Worm (Caenorhabditis elegans) whole organism, late embryonic: ENCODE results near the gene srr-7.
A peak's percentile ranks its signal among the peaks of the same experiment; 100 is the strongest.

Source experiments
- C08G9.2 ChIP-seq: sonication (generic microtip); optimal IDR thresholded peaks from 2 replicates; lab custom pipeline; 2016; ENCODE audit warnings: mild to moderate bottlenecking, missing genetic modification characterization, moderate library complexity, missing compliant biosample characterization
- F13H6.1 ChIP-seq: sonication (generic microtip); optimal IDR thresholded peaks from 2 replicates; lab custom pipeline; 2016; ENCODE audit warnings: missing genetic modification characterization, missing compliant biosample characterization
- K02D7.2 ChIP-seq: sonication (generic microtip); optimal IDR thresholded peaks from 2 replicates; lab custom pipeline; 2017; ENCODE audit warnings: mild to moderate bottlenecking, missing genetic modification characterization, missing compliant biosample characterization
- K09A11.1 ChIP-seq: sonication (generic microtip); optimal IDR thresholded peaks from 2 replicates; lab custom pipeline; 2017; ENCODE audit warnings: antibody characterized with exemption, mild to moderate bottlenecking, missing genetic modification characterization, missing compliant biosample characterization; ENCODE audit not compliant: insufficient read depth
- T23F11.4 ChIP-seq: fragments of 200-800 bp; sonication (Bioruptor generic); optimal IDR thresholded peaks from 2 replicates; lab custom pipeline; 2018; ENCODE audit warnings: mild to moderate bottlenecking, missing genetic modification characterization, missing compliant biosample characterization
- Y22D7AL.16 ChIP-seq: sonication (generic microtip); optimal IDR thresholded peaks from 2 replicates; lab custom pipeline; 2016; ENCODE audit warnings: missing genetic modification characterization, missing compliant biosample characterization
- ahr-1 ChIP-seq: sonication (generic microtip); optimal IDR thresholded peaks from 2 replicates; lab custom pipeline; 2016; ENCODE audit warnings: missing genetic modification characterization, missing compliant biosample characterization
- ama-1 ChIP-seq: fragments of 150-350 bp; optimal IDR thresholded peaks from 2 replicates; lab custom pipeline; 2014
- ceh-14 ChIP-seq: sonication (generic microtip); optimal IDR thresholded peaks from 2 replicates; lab custom pipeline; 2016; ENCODE audit warnings: missing genotype, missing genetic modification characterization, missing compliant biosample characterization
- ceh-18 ChIP-seq: sonication (generic microtip); optimal IDR thresholded peaks from 2 replicates; lab custom pipeline; 2016; ENCODE audit warnings: missing genetic modification characterization, missing compliant biosample characterization
- ceh-19 ChIP-seq: fragments of 200-800 bp; sonication (Bioruptor generic); optimal IDR thresholded peaks from 2 replicates; lab custom pipeline; 2018; ENCODE audit warnings: mild to moderate bottlenecking, missing genetic modification characterization, missing compliant biosample characterization
- ceh-2 ChIP-seq: sonication (generic microtip); optimal IDR thresholded peaks from 2 replicates; lab custom pipeline; 2016; ENCODE audit warnings: missing genotype, missing genetic modification characterization, missing compliant biosample characterization
- ceh-22 ChIP-seq: sonication (generic microtip); optimal IDR thresholded peaks from 2 replicates; lab custom pipeline; 2017; ENCODE audit warnings: missing biosample characterization, missing genetic modification characterization
- ceh-30 ChIP-seq: fragments of 150-350 bp; optimal IDR thresholded peaks from 2 replicates; lab custom pipeline; 2014; ENCODE audit warnings: missing biosample characterization, missing genetic modification characterization
- ceh-31 ChIP-seq: sonication (generic microtip); optimal IDR thresholded peaks from 2 replicates; lab custom pipeline; 2016; ENCODE audit warnings: missing genetic modification characterization, missing compliant biosample characterization
- ceh-34 ChIP-seq: sonication (generic microtip); optimal IDR thresholded peaks from 2 replicates; lab custom pipeline; 2016; ENCODE audit warnings: mild to moderate bottlenecking, missing genetic modification characterization, missing compliant biosample characterization
- ceh-45 ChIP-seq: fragments of 200-800 bp; sonication (Bioruptor generic); IDR thresholded peaks from 2 replicates; pipeline ENCODE4 v1.3.6; 2022; ENCODE audit warnings: missing genetic modification reagents, missing genetic modification characterization, missing compliant biosample characterization
- ceh-6 ChIP-seq: fragments of 200-800 bp; sonication (Bioruptor generic); optimal IDR thresholded peaks from 2 replicates; lab custom pipeline; 2018; ENCODE audit warnings: mild to moderate bottlenecking, missing genetic modification characterization, missing compliant biosample characterization
- dmd-4 ChIP-seq: sonication (generic microtip); optimal IDR thresholded peaks from 2 replicates; lab custom pipeline; 2016; ENCODE audit warnings: borderline replicate concordance, missing genetic modification characterization, missing compliant biosample characterization
- dve-1 ChIP-seq: sonication (generic microtip); optimal IDR thresholded peaks from 2 replicates; lab custom pipeline; 2017; ENCODE audit warnings: antibody characterized with exemption, mild to moderate bottlenecking, missing genetic modification characterization, missing compliant biosample characterization
- elt-2 ChIP-seq: sonication (generic microtip); optimal IDR thresholded peaks from 2 replicates; lab custom pipeline; 2016; ENCODE audit warnings: missing genetic modification reagents, missing genetic modification characterization, missing compliant biosample characterization
- elt-4 ChIP-seq: sonication (generic microtip); optimal IDR thresholded peaks from 2 replicates; lab custom pipeline; 2016; ENCODE audit warnings: missing genetic modification characterization, missing compliant biosample characterization
- ets-4 ChIP-seq: sonication (generic microtip); optimal IDR thresholded peaks from 2 replicates; lab custom pipeline; 2016; ENCODE audit warnings: missing genetic modification characterization, missing compliant biosample characterization
- fax-1 ChIP-seq: sonication (generic microtip); optimal IDR thresholded peaks from 2 replicates; lab custom pipeline; 2016; ENCODE audit warnings: missing genotype, missing genetic modification characterization, missing compliant biosample characterization
- fkh-10 ChIP-seq: fragments of 150-350 bp; optimal IDR thresholded peaks from 2 replicates; lab custom pipeline; 2014; ENCODE audit warnings: missing biosample characterization, missing genetic modification reagents, missing genetic modification characterization
- fkh-6 ChIP-seq: sonication (generic microtip); optimal IDR thresholded peaks from 2 replicates; lab custom pipeline; 2016; ENCODE audit warnings: missing genetic modification characterization, missing compliant biosample characterization
- gmeb-2 ChIP-seq: sonication (generic microtip); optimal IDR thresholded peaks from 2 replicates; lab custom pipeline; 2016; ENCODE audit warnings: missing genetic modification characterization, inconsistent platforms, missing compliant biosample characterization
- hlh-15 ChIP-seq: sonication (generic microtip); optimal IDR thresholded peaks from 2 replicates; lab custom pipeline; 2016; ENCODE audit warnings: missing genetic modification characterization, missing compliant biosample characterization
- hlh-6 ChIP-seq: sonication (generic microtip); optimal IDR thresholded peaks from 2 replicates; lab custom pipeline; 2016; ENCODE audit warnings: missing genotype, missing genetic modification characterization, missing compliant biosample characterization
- madf-2 ChIP-seq: sonication (generic microtip); optimal IDR thresholded peaks from 2 replicates; lab custom pipeline; 2017; ENCODE audit warnings: missing genetic modification characterization, missing compliant biosample characterization
- nfya-1 ChIP-seq: sonication (generic microtip); optimal IDR thresholded peaks from 2 replicates; lab custom pipeline; 2017; ENCODE audit warnings: missing genetic modification characterization, mild to moderate bottlenecking, missing compliant biosample characterization, antibody characterized with exemption, moderate library complexity
- nhr-11 ChIP-seq: fragments of 150-350 bp; optimal IDR thresholded peaks from 2 replicates; lab custom pipeline; 2014; ENCODE audit warnings: missing biosample characterization, missing genetic modification characterization
- nhr-232 ChIP-seq: sonication (generic microtip); optimal IDR thresholded peaks from 2 replicates; lab custom pipeline; 2016; ENCODE audit warnings: missing genetic modification characterization, missing compliant biosample characterization
- npax-4 ChIP-seq: sonication (generic microtip); optimal IDR thresholded peaks from 2 replicates; lab custom pipeline; 2016; ENCODE audit warnings: missing genetic modification characterization, missing compliant biosample characterization
- odd-2 ChIP-seq: sonication (generic microtip); optimal IDR thresholded peaks from 2 replicates; lab custom pipeline; 2017; ENCODE audit warnings: antibody characterized with exemption, mild to moderate bottlenecking, missing genetic modification characterization, missing compliant biosample characterization
- pag-3 ChIP-seq: sonication (generic microtip); optimal IDR thresholded peaks from 2 replicates; lab custom pipeline; 2016; ENCODE audit warnings: missing compliant biosample characterization, missing genetic modification characterization, borderline replicate concordance
- pat-9 ChIP-seq: fragments of 200-800 bp; sonication (Bioruptor generic); optimal IDR thresholded peaks from 2 replicates; lab custom pipeline; 2018; ENCODE audit warnings: mild to moderate bottlenecking, missing genetic modification characterization, moderate library complexity, missing compliant biosample characterization
- pax-1 ChIP-seq: fragments of 150-350 bp; optimal IDR thresholded peaks from 2 replicates; lab custom pipeline; 2014; ENCODE audit warnings: missing biosample characterization, missing genetic modification characterization
- pha-2 ChIP-seq: sonication (generic microtip); optimal IDR thresholded peaks from 2 replicates; lab custom pipeline; 2017; ENCODE audit warnings: mild to moderate bottlenecking, missing genetic modification characterization, missing compliant biosample characterization
- pha-4 ChIP-seq: fragments of 150-350 bp; optimal IDR thresholded peaks from 2 replicates; lab custom pipeline; 2018; ENCODE audit warnings: missing biosample characterization, missing genetic modification reagents, missing genetic modification characterization
- pqm-1 ChIP-seq: sonication (generic microtip); optimal IDR thresholded peaks from 2 replicates; lab custom pipeline; 2016; ENCODE audit warnings: missing genetic modification characterization, missing compliant biosample characterization
- ref-2 ChIP-seq: sonication (generic microtip); optimal IDR thresholded peaks from 2 replicates; lab custom pipeline; 2016; ENCODE audit warnings: missing genetic modification characterization, missing compliant biosample characterization
- sdc-2 ChIP-seq: sonication (generic microtip); optimal IDR thresholded peaks from 2 replicates; lab custom pipeline; 2016; ENCODE audit warnings: missing genotype, missing genetic modification characterization, missing compliant biosample characterization
- sox-4 ChIP-seq: sonication (generic microtip); optimal IDR thresholded peaks from 2 replicates; lab custom pipeline; 2017; ENCODE audit warnings: mild to moderate bottlenecking, missing genetic modification characterization, inconsistent platforms, missing compliant biosample characterization
- syd-9 ChIP-seq: sonication (generic microtip); optimal IDR thresholded peaks from 2 replicates; lab custom pipeline; 2016; ENCODE audit warnings: mild to moderate bottlenecking, missing genetic modification characterization, moderate library complexity, missing compliant biosample characterization
- tbx-7 ChIP-seq: sonication (generic microtip); optimal IDR thresholded peaks from 2 replicates; lab custom pipeline; 2016; ENCODE audit warnings: missing genotype, missing genetic modification characterization, missing compliant biosample characterization
- unc-3 ChIP-seq, 2 experiments: fragments of 200-800 bp in 1 of 2; sonication (Bioruptor generic) in 1 of 2; sonication (generic microtip) in 1 of 2; conservative IDR thresholded peaks in 1 of 2; optimal IDR thresholded peaks in 1 of 2; 2 replicates each; pipeline versions ENCODE4 v1.3.6 to Lab custom; 2016 to 2022; ENCODE audit warnings: missing compliant biosample characterization in 2 of 2, missing genetic modification characterization in 2 of 2, missing genetic modification reagents in 1 of 2
- unc-42 ChIP-seq: sonication (generic microtip); optimal IDR thresholded peaks from 2 replicates; lab custom pipeline; 2016; ENCODE audit warnings: missing genotype, missing genetic modification characterization, missing compliant biosample characterization
- unc-86 ChIP-seq: sonication (generic microtip); optimal IDR thresholded peaks from 2 replicates; lab custom pipeline; 2016; ENCODE audit warnings: missing genetic modification characterization, missing compliant biosample characterization
- ztf-16 ChIP-seq: sonication (generic microtip); optimal IDR thresholded peaks from 2 replicates; lab custom pipeline; 2017; ENCODE audit warnings: missing genetic modification characterization, missing compliant biosample characterization

srr-7 gene

ce11 chrV:15127955-15128354 lies at the start of gene srr-7:
Gene srr-7 (plus strand): TSS chrV:15128255.
- no peak for TF ChIP-seq ahr-1
- TF ChIP-seq unc-42 (tag; lab: Kevin White, UChicago): no peak
- TF ChIP-seq pqm-1 (tag; lab: Kevin White, UChicago): no peak
- no peak for TF ChIP-seq ref-2
- TF ChIP-seq pag-3 (tag; lab: Kevin White, UChicago): no peak
- no peak for TF ChIP-seq ceh-30 (tag; lab: Kevin White, UChicago)
- no peak for TF ChIP-seq C08G9.2 (tag; lab: Kevin White, UChicago)
- no peak for TF ChIP-seq ceh-2 (tag; lab: Kevin White, UChicago)
- no peak for TF ChIP-seq syd-9 (tag; lab: Kevin White, UChicago)
- TF ChIP-seq nhr-232 (tag; lab: Kevin White, UChicago): no peak
- no peak for TF ChIP-seq gmeb-2
- TF ChIP-seq ceh-31 (tag; lab: Kevin White, UChicago): no peak
- TF ChIP-seq sdc-2: no peak
- TF ChIP-seq unc-86 (tag; lab: Kevin White, UChicago): no peak
- no peak for TF ChIP-seq ceh-22 (tag; lab: Kevin White, UChicago)
- TF ChIP-seq fkh-6 (tag; lab: Kevin White, UChicago): no peak

- TF ChIP-seq ceh-18: no peak
- TF ChIP-seq unc-42 (tag; lab: Kevin White, UChicago): no peak
- no peak for TF ChIP-seq K02D7.2
Measured at ce11 chrV:15078560-15078959, 49.5 kb upstream of the srr-7 start.

- TF ChIP-seq pat-9 (tag; lab: Kevin White, UChicago): no peak
- peak; percentile 48 for TF ChIP-seq fax-1 (tag; lab: Kevin White, UChicago)
- TF ChIP-seq elt-4 (tag; lab: Kevin White, UChicago): no peak
- no peak for TF ChIP-seq pax-1 (tag; lab: Kevin White, UChicago)
- no peak for TF ChIP-seq pha-2 (tag; lab: Kevin White, UChicago)
- peak; percentile 81 for TF ChIP-seq elt-2 (tag; lab: Kevin White, UChicago)
- no peak for TF ChIP-seq pha-4 (tag; lab: Kevin White, UChicago)
- no peak for TF ChIP-seq unc-3 (GFP tag; conservative IDR thresholded peaks at IDR 0.05; lab: Robert Waterston, UW)
- TF ChIP-seq unc-3 (tag; optimal IDR thresholded peaks at IDR 0.05; lab: Kevin White, UChicago): no peak
- peak; percentile 93 for TF ChIP-seq C08G9.2 (tag; lab: Kevin White, UChicago)
- no peak for TF ChIP-seq sox-4 (tag; lab: Kevin White, UChicago)
- TF ChIP-seq ceh-14: peak; percentile 46
- no peak for TF ChIP-seq madf-2 (tag; lab: Kevin White, UChicago)
- TF ChIP-seq hlh-15 (tag; lab: Kevin White, UChicago): no peak
- TF ChIP-seq fkh-10 (GFP tag; lab: Kevin White, UChicago): no peak
- no peak for TF ChIP-seq nhr-11 (tag; lab: Kevin White, UChicago)
- no peak for TF ChIP-seq T23F11.4 (GFP tag; lab: Kevin White, UChicago)
- no peak for TF ChIP-seq pqm-1 (tag; lab: Kevin White, UChicago)
- TF ChIP-seq ama-1 (lab: Kevin White, UChicago): no peak
- TF ChIP-seq ceh-6 (GFP tag; lab: Kevin White, UChicago): no peak
- TF ChIP-seq dmd-4: no peak
- no peak for TF ChIP-seq ceh-22 (tag; lab: Kevin White, UChicago)
- TF ChIP-seq ceh-34 (tag; lab: Kevin White, UChicago): peak; percentile 9
- peak; percentile 91 for TF ChIP-seq ets-4 (tag; lab: Kevin White, UChicago)
- no peak for TF ChIP-seq Y22D7AL.16 (tag; lab: Kevin White, UChicago)
- TF ChIP-seq ceh-19 (GFP tag; lab: Kevin White, UChicago): no peak
- no peak for TF ChIP-seq dve-1 (tag; lab: Kevin White, UChicago)
- no peak for TF ChIP-seq K09A11.1 (tag; lab: Kevin White, UChicago)
- TF ChIP-seq gmeb-2: peak; percentile 4
- TF ChIP-seq ceh-30 (tag; lab: Kevin White, UChicago): no peak
- TF ChIP-seq nhr-232 (tag; lab: Kevin White, UChicago): no peak
- TF ChIP-seq ztf-16: no peak
- no peak for TF ChIP-seq odd-2 (tag; lab: Kevin White, UChicago)
- TF ChIP-seq F13H6.1 (tag; lab: Kevin White, UChicago): peak; percentile 46
- no peak for TF ChIP-seq hlh-6 (tag; lab: Kevin White, UChicago)
- no peak for TF ChIP-seq ceh-45
- TF ChIP-seq nfya-1: no peak
- TF ChIP-seq npax-4 (tag; lab: Kevin White, UChicago): no peak
- TF ChIP-seq tbx-7: peak; percentile 90
- peak; percentile 70 for TF ChIP-seq ref-2
Measured at ce11 chrV:15082291-15082690, 45.8 kb upstream of the srr-7 start, which contains the start of the genes C01G10.10 and C01G10.9. Gene C01G10.10 (minus strand): TSS chrV:15082441. Gene C01G10.9 (plus strand): TSS chrV:15082530.
